Fruit fly (Drosophila melanogaster): ENCODE measurements around the gene RtcB.
A peak's percentile ranks its signal among the peaks of the same experiment; 100 is the strongest.

RtcB gene

dm6 chr2L:19416602-19417497 is 13.6 kb upstream of the RtcB start, which contains the start of gene Lectin-galC1 (continued):
- peak; percentile 36 for TF ChIP-seq CG31627 (GFP tag; optimal IDR thresholded peaks at IDR 0.05)
- peak; percentile 78 for TF ChIP-seq OdsH (GFP tag; optimal IDR thresholded peaks at IDR 0.05)
- TF ChIP-seq dsx (GFP tag; optimal IDR thresholded peaks at IDR 0.05; ENCODE audit: poor library complexity, severe bottlenecking), result no peak
- TF ChIP-seq CG32006 (GFP tag; optimal IDR thresholded peaks at IDR 0.05), result peak; percentile 82
- TF ChIP-seq CG1621 (tag; optimal IDR thresholded peaks at IDR 0.05), result no peak
- no peak for TF ChIP-seq Smox (GFP tag; optimal IDR thresholded peaks at IDR 0.05)
- TF ChIP-seq esn (GFP tag; optimal IDR thresholded peaks at IDR 0.05), result peak; percentile 21
- peak; percentile 33 for TF ChIP-seq CG10631 (GFP tag; optimal IDR thresholded peaks at IDR 0.05)
- no peak for TF ChIP-seq Sox15 (GFP tag; optimal IDR thresholded peaks at IDR 0.05)
- TF ChIP-seq CG6163 (GFP tag; IDR thresholded peaks at IDR 0.05), result peak; percentile 79
- TF ChIP-seq vri (GFP tag; optimal IDR thresholded peaks at IDR 0.05), result no peak
- no peak for TF ChIP-seq svp (GFP tag)
- TF ChIP-seq Eip93F (GFP tag; optimal IDR thresholded peaks at IDR 0.05), result no peak
- TF ChIP-seq CG4318 (GFP tag; optimal IDR thresholded peaks at IDR 0.05), result peak; percentile 49
- TF ChIP-seq fd85E (GFP tag; optimal IDR thresholded peaks at IDR 0.05), result no peak
- peak; percentile 30 for TF ChIP-seq lz (GFP tag; optimal IDR thresholded peaks at IDR 0.05)
- no peak for TF ChIP-seq Met (GFP tag; optimal IDR thresholded peaks at IDR 0.05)
- TF ChIP-seq Eip75B (GFP tag; optimal IDR thresholded peaks at IDR 0.05), result peak; percentile 37
- peak; percentile 75 for TF ChIP-seq net (GFP tag; optimal IDR thresholded peaks at IDR 0.05)
- TF ChIP-seq Ets96B (tag; optimal IDR thresholded peaks at IDR 0.05), result no peak
- TF ChIP-seq CG11294 (GFP tag; IDR thresholded peaks at IDR 0.05), result peak; percentile 84
- TF ChIP-seq CG16779 (tag; optimal IDR thresholded peaks at IDR 0.05), result peak; percentile 42
- no peak for TF ChIP-seq CG9139 (GFP tag; optimal IDR thresholded peaks at IDR 0.05)
- TF ChIP-seq topi (GFP tag; optimal IDR thresholded peaks at IDR 0.05), result peak; percentile 4
- TF ChIP-seq Hr38 (GFP tag; optimal IDR thresholded peaks at IDR 0.05), result no peak
- TF ChIP-seq CG11762 (GFP tag; optimal IDR thresholded peaks at IDR 0.05; ENCODE audit: insufficient read depth), result peak; percentile 35
- no peak for TF ChIP-seq Ets21C (GFP tag; optimal IDR thresholded peaks at IDR 0.05)
- no peak for TF ChIP-seq CG11902 (GFP tag; optimal IDR thresholded peaks at IDR 0.05)
- peak; percentile 76 for TF ChIP-seq Eip78C (GFP tag)

dm6 chr2L:19418017-19418416 is 12.4 kb upstream of the RtcB start, which contains the start of gene lectin-37Da:
lectin-37Da (plus strand) TSS chr2L:19418317.
- no peak for TF ChIP-seq CG10631 (GFP tag; optimal IDR thresholded peaks at IDR 0.05)
- no peak for TF ChIP-seq CG11762 (GFP tag; optimal IDR thresholded peaks at IDR 0.05; ENCODE audit: insufficient read depth)
- TF ChIP-seq fd59A (GFP tag; optimal IDR thresholded peaks at IDR 0.05), result no peak
- no peak for TF ChIP-seq CG11902 (GFP tag; optimal IDR thresholded peaks at IDR 0.05)

DNA sequence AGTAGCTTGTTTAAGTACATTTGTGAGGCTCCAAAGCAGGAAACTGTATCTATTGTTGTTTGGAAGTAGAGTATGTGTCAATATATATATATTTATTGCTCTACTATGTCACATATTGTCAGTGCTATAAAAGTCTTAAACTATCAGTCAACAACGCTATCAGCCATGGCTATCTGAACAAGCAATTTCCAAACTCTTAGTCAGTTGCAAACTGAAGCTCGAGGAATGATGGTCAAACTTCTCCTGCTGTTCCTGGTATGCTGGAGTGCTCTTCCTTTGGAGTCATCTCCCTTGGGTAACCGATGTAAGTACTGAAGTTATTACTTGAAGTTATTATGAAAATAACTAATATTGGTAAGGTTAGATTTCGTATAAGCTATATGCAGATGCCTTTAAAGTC is 11.6 kb upstream of the RtcB start, which contains the start of gene lectin-37Db:
lectin-37Db (plus strand) TSS at position 204 of the 400 bp plus-strand sequence.
- no peak for TF ChIP-seq spab (GFP tag; optimal IDR thresholded peaks at IDR 0.05)
- no peak for TF ChIP-seq CG4318 (GFP tag; optimal IDR thresholded peaks at IDR 0.05)
- no peak for TF ChIP-seq CG32006 (GFP tag; optimal IDR thresholded peaks at IDR 0.05)

- TF ChIP-seq Eip75B (GFP tag; optimal IDR thresholded peaks at IDR 0.05) (no peak), CG31627 (GFP tag; optimal IDR thresholded peaks at IDR 0.05) (no peak), achi (GFP tag; optimal IDR thresholded peaks at IDR 0.05) (no peak), vri (GFP tag; optimal IDR thresholded peaks at IDR 0.05) (peak; percentile 59), CG6276 (GFP tag; optimal IDR thresholded peaks at IDR 0.05) (no peak), Eip93F (GFP tag; optimal IDR thresholded peaks at IDR 0.05) (peak; percentile 8), Met (GFP tag; optimal IDR thresholded peaks at IDR 0.05) (no peak), CG6163 (GFP tag; IDR thresholded peaks at IDR 0.05) (no peak), Smox (GFP tag; optimal IDR thresholded peaks at IDR 0.05) (no peak), esn (GFP tag; optimal IDR thresholded peaks at IDR 0.05) (no peak), Blimp-1 (GFP tag; optimal IDR thresholded peaks at IDR 0.05) (no peak), CG10669 (GFP tag; optimal IDR thresholded peaks at IDR 0.05) (no peak)
These were observed 8.9 kb upstream of the RtcB start for dm6 chr2L:19421573-19421972.

Data from whole organism, prepupa.